Fruit fly (Drosophila melanogaster) whole organism, wandering third instar larva: ENCODE data around the gene Lectin-galC1.

Experiments
- Myc ChIP-seq: fragments of >200 bp; optimal IDR thresholded peaks from 2 replicates; lab custom pipeline; 2017
- pan ChIP-seq: fragments of >200 bp; optimal IDR thresholded peaks from 2 replicates; lab custom pipeline; 2017
- psq ChIP-seq: fragments of 200-800 bp; sonication (Bioruptor generic); optimal IDR thresholded peaks from 3 replicates; lab custom pipeline; 2017; ENCODE audit warnings: missing biosample characterization, mild to moderate bottlenecking, missing genetic modification characterization, moderate library complexity
- usp ChIP-seq: fragments of >200 bp; optimal IDR thresholded peaks from 2 replicates; lab custom pipeline; 2017; ENCODE audit warnings: missing biosample characterization, missing genetic modification characterization

DNA sequence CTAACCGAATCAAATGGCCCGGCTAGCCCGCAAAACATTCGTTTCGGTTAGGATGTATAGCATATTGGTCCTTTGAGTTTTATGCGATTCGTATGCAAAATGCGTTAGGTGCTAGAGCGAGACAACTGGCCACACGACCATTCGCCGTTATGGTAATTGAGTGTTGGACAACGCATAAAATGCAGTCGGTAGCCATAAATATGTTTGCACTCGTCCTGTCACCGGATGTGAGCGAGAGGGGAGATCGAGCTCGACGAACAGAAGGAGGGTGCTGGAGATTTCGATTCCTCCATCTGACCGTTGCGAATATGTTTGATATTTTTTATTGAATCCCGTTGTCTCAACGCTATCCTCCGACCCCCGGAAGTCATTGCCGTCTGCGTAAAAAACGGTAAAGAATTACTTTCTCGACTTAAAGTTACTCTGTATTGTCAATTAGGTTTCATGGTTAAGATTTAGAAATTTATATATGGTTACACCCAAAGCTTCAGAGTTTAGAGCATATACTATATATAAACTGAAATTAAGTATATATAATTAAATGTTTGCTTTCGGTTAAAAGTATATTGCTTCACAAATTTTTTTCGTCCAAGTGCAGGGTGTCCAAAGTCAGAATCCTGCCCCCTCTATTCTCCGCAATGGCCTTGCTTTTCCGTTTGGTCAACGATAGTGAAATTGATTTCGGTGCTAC lies 40.8 kb downstream of the Lectin-galC1 start:
- TF ChIP-seq usp (GFP tag; lab: Kevin White, UChicago): no peak
- no peak for TF ChIP-seq psq (GFP tag; lab: Kevin White, UChicago)
- TF ChIP-seq Myc (lab: Kevin White, UChicago): no peak
- TF ChIP-seq pan (lab: Kevin White, UChicago): no peak
